Worm (Caenorhabditis elegans) whole organism, mixed stage, embryonic: ENCODE data around the gene W07G4.5.

Experiments used
- M03D4.4 ChIP-seq: sonication (generic microtip); optimal IDR thresholded peaks from 2 replicates; lab custom pipeline; 2017; ENCODE audit warnings: mild to moderate bottlenecking, missing genetic modification characterization, missing compliant biosample characterization
- blmp-1 ChIP-seq: fragments of 150-350 bp; optimal IDR thresholded peaks from 2 replicates; lab custom pipeline; 2014; ENCODE audit warnings: missing biosample characterization, missing genetic modification characterization
- cnd-1 ChIP-seq: fragments of 200-800 bp; sonication (Bioruptor generic); optimal IDR thresholded peaks from 2 replicates; lab custom pipeline; 2018; ENCODE audit warnings: mild to moderate bottlenecking, missing genetic modification characterization, missing compliant biosample characterization
- elt-1 ChIP-seq: sonication (generic microtip); optimal IDR thresholded peaks from 2 replicates; lab custom pipeline; 2017; ENCODE audit warnings: missing genetic modification characterization, mild to moderate bottlenecking, missing compliant biosample characterization, antibody characterized with exemption, moderate library complexity, borderline replicate concordance; ENCODE audit not compliant: insufficient read depth
- nhr-12 ChIP-seq: fragments of 150-350 bp; optimal IDR thresholded peaks from 2 replicates; lab custom pipeline; 2014; ENCODE audit warnings: missing biosample characterization, missing genetic modification characterization
- nhr-237 ChIP-seq: fragments of 150-350 bp; optimal IDR thresholded peaks from 2 replicates; lab custom pipeline; 2014; ENCODE audit warnings: missing biosample characterization, missing genetic modification characterization
- sem-2 ChIP-seq: fragments of 200-800 bp; sonication (Bioruptor generic); optimal IDR thresholded peaks from 2 replicates; lab custom pipeline; 2018; ENCODE audit warnings: mild to moderate bottlenecking, missing genetic modification characterization, missing compliant biosample characterization
- snpc-4 ChIP-seq: fragments of 150-350 bp; optimal IDR thresholded peaks from 2 replicates; lab custom pipeline; 2014; ENCODE audit warnings: missing biosample characterization, missing genetic modification characterization

- TF ChIP-seq elt-1 (tag; lab: Kevin White, UChicago) (no peak), nhr-237 (no peak), snpc-4 (no peak), cnd-1 (no peak), M03D4.4 (no peak), nhr-12 (tag; lab: Kevin White, UChicago) (no peak), blmp-1 (no peak), sem-2 (no peak)
Observed at ce11 chrV:13090130-13090770, 42.5 kb downstream of the W07G4.5 start, which contains the start of gene C34B4.4.
